Fruit fly (Drosophila melanogaster) whole organism, embryonic: Measurements from ENCODE around the gene dpr20.

ENCODE experiments used
- Atf3 ChIP-seq: fragments of 200-800 bp; sonication (Bioruptor generic); optimal IDR thresholded peaks from 3 replicates; lab custom pipeline; 2016; ENCODE audit warnings: missing biosample characterization, missing genetic modification characterization
- BtbVII ChIP-seq: fragments of 200-800 bp; sonication (Bioruptor generic); optimal IDR thresholded peaks from 3 replicates; lab custom pipeline; 2017; ENCODE audit warnings: missing biosample characterization, mild to moderate bottlenecking, missing genetic modification characterization
- CG10274 ChIP-seq: fragments of 200-800 bp; sonication (Bioruptor generic); optimal IDR thresholded peaks from 3 replicates; lab custom pipeline; 2017; ENCODE audit warnings: missing biosample characterization, mild to moderate bottlenecking, missing genetic modification characterization
- CG10565 ChIP-seq: fragments of 200-800 bp; sonication (Bioruptor generic); optimal IDR thresholded peaks from 3 replicates; lab custom pipeline; 2016; ENCODE audit warnings: missing biosample characterization, mild to moderate bottlenecking, missing genetic modification characterization
- CG11504 ChIP-seq: fragments of 200-800 bp; sonication (Bioruptor generic); optimal IDR thresholded peaks from 3 replicates; lab custom pipeline; 2019; ENCODE audit warnings: missing biosample characterization, mild to moderate bottlenecking, missing genetic modification characterization, moderate library complexity
- CG11723 ChIP-seq: fragments of 200-800 bp; sonication (Bioruptor generic); optimal IDR thresholded peaks from 2 replicates; lab custom pipeline; 2017; ENCODE audit warnings: missing biosample characterization, mild to moderate bottlenecking, missing genetic modification characterization
- CG12155 ChIP-seq: fragments of 200-800 bp; sonication (Bioruptor generic); optimal IDR thresholded peaks from 3 replicates; lab custom pipeline; 2016; ENCODE audit warnings: missing biosample characterization, missing genetic modification characterization
- CG12219 ChIP-seq: fragments of 200-800 bp; sonication (Bioruptor generic); optimal IDR thresholded peaks from 3 replicates; lab custom pipeline; 2018; ENCODE audit warnings: missing biosample characterization, mild to moderate bottlenecking, missing genetic modification characterization
- CG15514 ChIP-seq: fragments of 200-800 bp; sonication (Bioruptor generic); optimal IDR thresholded peaks from 3 replicates; lab custom pipeline; 2017; ENCODE audit warnings: missing biosample characterization, missing genetic modification characterization, mild to moderate bottlenecking, moderate library complexity, missing genetic modification reagents
- CG15601 ChIP-seq: fragments of 200-800 bp; sonication (Bioruptor generic); optimal IDR thresholded peaks from 3 replicates; lab custom pipeline; 2019; ENCODE audit warnings: missing biosample characterization, mild to moderate bottlenecking, missing genetic modification characterization, moderate library complexity
- CG15696 ChIP-seq: fragments of 200-800 bp; sonication (Bioruptor generic); optimal IDR thresholded peaks from 2 replicates; lab custom pipeline; 2019; ENCODE audit warnings: missing biosample characterization, mild to moderate bottlenecking, missing genetic modification characterization, moderate library complexity
- CG17802 ChIP-seq: fragments of 200-800 bp; sonication (Bioruptor generic); optimal IDR thresholded peaks from 2 replicates; lab custom pipeline; 2018; ENCODE audit warnings: missing biosample characterization, mild to moderate bottlenecking, missing genetic modification characterization, moderate library complexity
- CG2875 ChIP-seq: fragments of 200-800 bp; sonication (Bioruptor generic); optimal IDR thresholded peaks from 2 replicates; lab custom pipeline; 2017; ENCODE audit warnings: missing biosample characterization, mild to moderate bottlenecking, missing genetic modification characterization, missing genetic modification reagents
- CG4282 ChIP-seq: fragments of 200-800 bp; sonication (Bioruptor generic); optimal IDR thresholded peaks from 2 replicates; lab custom pipeline; 2016; ENCODE audit warnings: missing biosample characterization, missing genetic modification characterization
- CG4617 ChIP-seq: fragments of 200-800 bp; sonication (Bioruptor generic); optimal IDR thresholded peaks from 3 replicates; lab custom pipeline; 2016; ENCODE audit warnings: missing biosample characterization, missing genetic modification characterization, borderline replicate concordance
- CG4854 ChIP-seq: fragments of 200-800 bp; sonication (Bioruptor generic); optimal IDR thresholded peaks from 2 replicates; lab custom pipeline; 2016; ENCODE audit warnings: missing biosample characterization, missing genetic modification characterization, inconsistent platforms
- CG5180 ChIP-seq: fragments of 200-800 bp; sonication (Bioruptor generic); optimal IDR thresholded peaks from 3 replicates; lab custom pipeline; 2017; ENCODE audit warnings: missing biosample characterization, missing genetic modification characterization, mild to moderate bottlenecking, moderate library complexity, missing genetic modification reagents
- CG6765 ChIP-seq: fragments of 200-800 bp; sonication (Bioruptor generic); optimal IDR thresholded peaks from 3 replicates; lab custom pipeline; 2017; ENCODE audit warnings: missing biosample characterization, mild to moderate bottlenecking, missing genetic modification characterization
- CG7839 ChIP-seq: fragments of 200-800 bp; sonication (Bioruptor generic); optimal IDR thresholded peaks from 3 replicates; lab custom pipeline; 2018; ENCODE audit warnings: missing biosample characterization, mild to moderate bottlenecking, missing genetic modification characterization, moderate library complexity
- CG8924 ChIP-seq: fragments of 200-800 bp; optimal IDR thresholded peaks from 3 replicates; lab custom pipeline; 2019; ENCODE audit warnings: missing biosample characterization, mild to moderate bottlenecking, missing genetic modification characterization, moderate library complexity
- CG9727 ChIP-seq: fragments of 200-800 bp; sonication (Bioruptor generic); optimal IDR thresholded peaks from 3 replicates; lab custom pipeline; 2017; ENCODE audit warnings: missing biosample characterization, mild to moderate bottlenecking, missing genetic modification characterization
- CG9876 ChIP-seq: fragments of 200-800 bp; sonication (Bioruptor generic); optimal IDR thresholded peaks from 2 replicates; lab custom pipeline; 2016; ENCODE audit warnings: missing biosample characterization, missing genetic modification characterization
- CrebB ChIP-seq: fragments of 200-800 bp; sonication (Bioruptor generic); optimal IDR thresholded peaks from 3 replicates; lab custom pipeline; 2018; ENCODE audit warnings: missing biosample characterization, mild to moderate bottlenecking, missing genetic modification characterization
- Deaf1 ChIP-seq: fragments of 200-800 bp; optimal IDR thresholded peaks from 3 replicates; lab custom pipeline; 2019; ENCODE audit warnings: missing biosample characterization, mild to moderate bottlenecking, missing genetic modification characterization, moderate library complexity
- Elba2 ChIP-seq: fragments of 200-800 bp; sonication (Bioruptor generic); optimal IDR thresholded peaks from 3 replicates; lab custom pipeline; 2016; ENCODE audit warnings: missing biosample characterization, missing genetic modification characterization
- Hmx ChIP-seq: fragments of 200-800 bp; sonication (Bioruptor generic); optimal IDR thresholded peaks from 2 replicates; lab custom pipeline; 2016; ENCODE audit warnings: missing biosample characterization, missing genetic modification characterization
- Hr51 ChIP-seq, 2 experiments: fragments of 200-800 bp; sonication (Bioruptor generic); optimal IDR thresholded peaks; 2 replicates in 1 of 2; 3 replicates in 1 of 2; lab custom pipeline; 2016 to 2018; ENCODE audit warnings: missing biosample characterization in 2 of 2, missing genetic modification characterization in 2 of 2, mild to moderate bottlenecking in 1 of 2, moderate library complexity in 1 of 2
- Hsf ChIP-seq: fragments of 200-800 bp; sonication (Bioruptor generic); optimal IDR thresholded peaks from 3 replicates; lab custom pipeline; 2016; ENCODE audit warnings: missing biosample characterization, missing genetic modification characterization
- MBD-R2 ChIP-seq: fragments of 200-800 bp; sonication (Bioruptor generic); IDR thresholded peaks from 2 replicates; pipeline ENCODE4 v1.3.6; 2022; ENCODE audit warnings: missing biosample characterization, missing genetic modification characterization
- PHDP ChIP-seq: fragments of 200-800 bp; sonication (Bioruptor generic); optimal IDR thresholded peaks from 3 replicates; lab custom pipeline; 2018; ENCODE audit warnings: missing biosample characterization, mild to moderate bottlenecking, missing genetic modification characterization, moderate library complexity
- Side ChIP-seq: fragments of 200-800 bp; sonication (Bioruptor generic); optimal IDR thresholded peaks from 2 replicates; lab custom pipeline; 2016; ENCODE audit warnings: missing biosample characterization, missing genetic modification characterization
- Sox100B ChIP-seq: fragments of 200-800 bp; sonication (Bioruptor generic); optimal IDR thresholded peaks from 3 replicates; lab custom pipeline; 2018; ENCODE audit warnings: missing biosample characterization, mild to moderate bottlenecking, missing genetic modification characterization
- Sox102F ChIP-seq: fragments of 200-800 bp; sonication (Bioruptor generic); optimal IDR thresholded peaks from 2 replicates; lab custom pipeline; 2018; ENCODE audit warnings: missing biosample characterization, mild to moderate bottlenecking, missing genetic modification characterization, moderate library complexity
- Sry-δ ChIP-seq: fragments of 200-800 bp; sonication (Bioruptor generic); optimal IDR thresholded peaks from 2 replicates; lab custom pipeline; 2016; ENCODE audit warnings: missing biosample characterization, missing genetic modification characterization
- amos ChIP-seq: fragments of 200-800 bp; sonication (Bioruptor generic); IDR thresholded peaks from 2 replicates; pipeline ENCODE4 v1.3.6; 2022; ENCODE audit warnings: missing biosample characterization, missing genetic modification characterization; ENCODE audit not compliant: partially characterized antibody
- bsh ChIP-seq, 2 experiments: fragments of 200-800 bp; sonication (Bioruptor generic); optimal IDR thresholded peaks; 2 replicates each; lab custom pipeline; 2017 to 2018; ENCODE audit warnings: mild to moderate bottlenecking in 2 of 2, missing biosample characterization in 2 of 2, missing genetic modification characterization in 2 of 2, moderate library complexity in 1 of 2
- fu2 ChIP-seq: fragments of 200-800 bp; sonication (Bioruptor generic); optimal IDR thresholded peaks from 2 replicates; lab custom pipeline; 2016; ENCODE audit warnings: missing biosample characterization, missing genetic modification characterization
- gce ChIP-seq: fragments of 200-800 bp; sonication (Bioruptor generic); IDR thresholded peaks from 3 replicates; pipeline ENCODE4 v1.3.6; 2022; ENCODE audit warnings: missing biosample characterization, missing genetic modification characterization
- h ChIP-seq: fragments of >200 bp; optimal IDR thresholded peaks from 2 replicates; lab custom pipeline; 2017
- kni ChIP-seq: fragments of 200-800 bp; sonication (Bioruptor generic); optimal IDR thresholded peaks from 3 replicates; lab custom pipeline; 2017; ENCODE audit warnings: mild to moderate bottlenecking, missing biosample characterization, missing genetic modification reagents, missing genetic modification characterization
- lilli ChIP-seq: fragments of 200-800 bp; sonication (Bioruptor generic); optimal IDR thresholded peaks from 3 replicates; lab custom pipeline; 2016; ENCODE audit warnings: missing biosample characterization, missing genetic modification characterization
- lov ChIP-seq, 2 experiments: fragments of 200-800 bp in 1 of 2; fragments of >200 bp in 1 of 2; sonication (Bioruptor generic) in 1 of 2; IDR thresholded peaks in 1 of 2; optimal IDR thresholded peaks in 1 of 2; 2 replicates in 1 of 2; 3 replicates in 1 of 2; pipeline versions ENCODE4 v1.3.6 to Lab custom; 2017 to 2022; ENCODE audit warnings: missing biosample characterization in 1 of 2, missing genetic modification characterization in 1 of 2
- nmo ChIP-seq: fragments of 200-800 bp; sonication (Bioruptor generic); optimal IDR thresholded peaks from 2 replicates; lab custom pipeline; 2018; ENCODE audit warnings: missing biosample characterization, mild to moderate bottlenecking, missing genetic modification characterization, moderate library complexity
- odd ChIP-seq: fragments of 200-800 bp; sonication (Bioruptor generic); optimal IDR thresholded peaks from 2 replicates; lab custom pipeline; 2017; ENCODE audit warnings: missing biosample characterization, mild to moderate bottlenecking, missing genetic modification characterization
- onecut ChIP-seq: fragments of 200-800 bp; sonication (Bioruptor generic); IDR thresholded peaks from 2 replicates; pipeline ENCODE4 v1.3.6; 2022; ENCODE audit warnings: missing biosample characterization, missing genetic modification characterization
- ranshi ChIP-seq: fragments of 200-800 bp; sonication (Bioruptor generic); IDR thresholded peaks from 2 replicates; pipeline ENCODE4 v1.3.6; 2022; ENCODE audit warnings: missing biosample characterization, missing genetic modification characterization
- tna ChIP-seq: fragments of 200-800 bp; sonication (Bioruptor generic); IDR thresholded peaks from 2 replicates; pipeline ENCODE4 v1.3.6; 2022; ENCODE audit warnings: missing biosample characterization, missing genetic modification characterization; ENCODE audit not compliant: partially characterized antibody
- unpg ChIP-seq: fragments of 200-800 bp; sonication (Bioruptor generic); optimal IDR thresholded peaks from 3 replicates; lab custom pipeline; 2018; ENCODE audit warnings: missing biosample characterization, mild to moderate bottlenecking, missing genetic modification characterization, moderate library complexity

The dpr20 gene

dm6 chr3L:904991-905745 lies 48.1 kb upstream of the dpr20 start (continued):
- TF ChIP-seq Deaf1 (tag; lab: Kevin White, UChicago) (no peak), CG12219 (no peak), CG15601 (tag; lab: Kevin White, UChicago) (peak; percentile 50), CG11723 (no peak), CG9727 (GFP tag; lab: Kevin White, UChicago) (peak; percentile 46), kni (GFP tag; lab: Kevin White, UChicago) (no peak), CG10274 (GFP tag; lab: Kevin White, UChicago) (no peak), Hsf (no peak), fu2 (GFP tag; lab: Kevin White, UChicago) (no peak), h (lab: Kevin White, UChicago) (no peak), bsh (GFP tag; optimal IDR thresholded peaks at IDR 0.05; lab: Kevin White, UChicago) (peak in 1 of 2 experiments; percentile 69), CG17802 (no peak), CG7839 (tag; lab: Kevin White, UChicago) (peak; percentile 45), CrebB (tag; lab: Kevin White, UChicago) (no peak), nmo (GFP tag; lab: Kevin White, UChicago) (peak; percentile 39), CG9876 (GFP tag; lab: Kevin White, UChicago) (no peak), CG8924 (tag; lab: Kevin White, UChicago) (peak; percentile 44), ranshi (GFP tag; lab: Robert Waterston, UW) (no peak), amos (no peak), CG4854 (GFP tag; lab: Kevin White, UChicago) (no peak), unpg (peak; percentile 50), odd (GFP tag; lab: Kevin White, UChicago) (no peak), MBD-R2 (GFP tag; lab: Robert Waterston, UW) (no peak), lilli (GFP tag; lab: Kevin White, UChicago) (no peak), CG12155 (no peak), PHDP (tag; lab: Kevin White, UChicago) (no peak), Hmx (GFP tag; lab: Kevin White, UChicago) (no peak), Side (GFP tag; lab: Kevin White, UChicago) (no peak), Hr51 (GFP tag; optimal IDR thresholded peaks at IDR 0.05; lab: Kevin White, UChicago) (peak in 1 of 2 experiments; percentile 52), CG2875 (GFP tag; lab: Kevin White, UChicago) (peak; percentile 24), tna (GFP tag; lab: Robert Waterston, UW) (no peak), gce (GFP tag; lab: Robert Waterston, UW) (no peak), Sox100B (GFP tag; lab: Kevin White, UChicago) (peak; percentile 38), CG11504 (peak; percentile 65), Sox102F (peak; percentile 33), Sry-δ (GFP tag; lab: Kevin White, UChicago) (no peak), lov (optimal IDR thresholded peaks at IDR 0.05; lab: Kevin White, UChicago) (no peak), lov (GFP tag; IDR thresholded peaks at IDR 0.05; lab: Robert Waterston, UW) (no peak), Atf3 (GFP tag; lab: Kevin White, UChicago) (no peak), CG15514 (GFP tag; lab: Kevin White, UChicago) (no peak), CG15696 (tag; lab: Kevin White, UChicago) (peak; percentile 65), CG4282 (no peak), BtbVII (GFP tag; lab: Kevin White, UChicago) (no peak), CG4617 (no peak), onecut (GFP tag; lab: Robert Waterston, UW) (no peak), CG10565 (GFP tag; lab: Kevin White, UChicago) (no peak), Elba2 (no peak), CG5180 (GFP tag; lab: Kevin White, UChicago) (no peak), CG6765 (no peak)
